Fruit fly (Drosophila melanogaster) whole organism: ENCODE results near the gene CG10621.

Experiments
- CG8478 ChIP-seq: fragments of >200 bp; optimal IDR thresholded peaks from 2 replicates; lab custom pipeline; 2018; ENCODE audit warnings: inconsistent platforms
- Dll ChIP-seq: fragments of >200 bp; optimal IDR thresholded peaks from 2 replicates; lab custom pipeline; 2017
- EcR ChIP-seq, 2 experiments: fragments of >200 bp; optimal IDR thresholded peaks; 2 replicates each; lab custom pipeline; 2017; ENCODE audit warnings: missing biosample characterization in 2 of 2, missing genetic modification characterization in 2 of 2, missing genetic modification reagents in 2 of 2
- pan ChIP-seq: fragments of >200 bp; optimal IDR thresholded peaks from 2 replicates; lab custom pipeline; 2017
- psq ChIP-seq: fragments of >200 bp; optimal IDR thresholded peaks from 2 replicates; lab custom pipeline; 2017
- usp ChIP-seq: fragments of >200 bp; optimal IDR thresholded peaks from 2 replicates; lab custom pipeline; 2017; ENCODE audit warnings: missing biosample characterization, missing genetic modification characterization, mixed read lengths

CG10621 gene

DNA sequence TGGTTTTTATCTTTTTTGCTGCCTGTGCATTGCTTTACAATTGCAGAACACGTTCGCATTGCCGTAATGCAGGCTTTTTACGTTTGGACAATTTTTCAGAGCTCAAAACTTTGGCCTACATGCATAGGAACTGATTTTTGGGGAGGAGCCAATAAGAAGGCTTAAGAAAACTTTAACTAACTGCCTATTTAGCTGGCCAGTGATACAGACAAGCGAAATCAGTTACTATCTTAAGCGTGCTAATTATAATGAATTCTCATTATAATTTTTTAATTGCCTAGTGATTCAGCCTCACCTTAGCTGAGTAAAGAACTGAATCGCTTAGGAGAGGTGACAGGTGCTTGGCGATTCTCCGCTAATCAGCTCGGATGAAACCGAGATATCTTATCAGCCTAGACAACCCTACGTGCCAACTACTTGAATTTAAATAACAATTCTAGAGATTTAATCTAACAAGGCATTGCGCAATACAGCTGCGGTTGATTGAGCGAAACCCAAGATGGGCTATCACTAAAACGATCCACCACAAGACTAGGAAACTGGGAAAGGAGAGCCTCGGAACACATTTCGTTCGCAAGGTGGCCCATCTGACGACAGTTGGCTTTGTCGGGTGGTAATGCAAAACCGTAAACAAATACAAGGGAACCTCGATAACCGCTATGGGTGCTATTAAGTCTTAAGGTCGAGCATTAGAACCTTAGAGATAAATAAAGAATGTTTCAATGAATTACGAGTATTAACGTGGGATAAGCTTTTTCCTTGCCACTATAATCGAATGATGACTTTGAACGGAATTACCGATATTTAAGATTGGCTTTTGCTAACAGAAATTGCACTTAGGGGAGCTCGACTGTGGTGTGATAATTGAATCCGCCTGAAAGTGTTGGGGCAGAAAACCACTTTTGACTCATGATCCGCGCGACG lies 31.2 kb upstream of the CG10621 start:
- TF ChIP-seq CG8478 (lab: Kevin White, UChicago) (no peak), EcR (GFP tag; optimal IDR thresholded peaks at IDR 0.05; lab: Kevin White, UChicago) (no peak), psq (no peak), usp (GFP tag; lab: Kevin White, UChicago) (no peak), Dll (lab: Kevin White, UChicago) (no peak), pan (lab: Kevin White, UChicago) (no peak)

DNA sequence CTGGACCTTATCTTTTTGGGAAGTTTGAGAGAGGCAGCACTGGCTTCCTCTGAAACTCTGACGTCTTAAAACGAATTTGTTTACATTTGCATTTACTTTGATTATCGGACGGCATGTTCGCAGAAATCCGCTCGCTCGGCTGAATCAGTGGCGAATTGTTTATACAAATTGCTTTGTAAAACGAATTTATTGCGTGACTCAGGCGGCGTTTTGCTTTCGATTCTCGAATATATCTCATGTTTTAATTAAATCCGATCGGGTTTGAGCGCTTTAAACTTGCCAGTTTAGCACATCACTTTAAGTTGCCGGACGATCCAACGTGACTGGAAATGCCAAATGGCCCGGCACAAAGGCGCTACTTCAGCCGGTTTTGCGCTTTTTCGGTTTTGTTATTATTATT lies 29.9 kb upstream of the CG10621 start:
- no peak for TF ChIP-seq psq
- no peak for TF ChIP-seq Dll (lab: Kevin White, UChicago)
- TF ChIP-seq EcR (GFP tag; optimal IDR thresholded peaks at IDR 0.05; lab: Kevin White, UChicago), result no peak
- TF ChIP-seq usp (GFP tag; lab: Kevin White, UChicago), result no peak
- TF ChIP-seq CG8478 (lab: Kevin White, UChicago), result no peak
- TF ChIP-seq pan (lab: Kevin White, UChicago), result no peak

DNA sequence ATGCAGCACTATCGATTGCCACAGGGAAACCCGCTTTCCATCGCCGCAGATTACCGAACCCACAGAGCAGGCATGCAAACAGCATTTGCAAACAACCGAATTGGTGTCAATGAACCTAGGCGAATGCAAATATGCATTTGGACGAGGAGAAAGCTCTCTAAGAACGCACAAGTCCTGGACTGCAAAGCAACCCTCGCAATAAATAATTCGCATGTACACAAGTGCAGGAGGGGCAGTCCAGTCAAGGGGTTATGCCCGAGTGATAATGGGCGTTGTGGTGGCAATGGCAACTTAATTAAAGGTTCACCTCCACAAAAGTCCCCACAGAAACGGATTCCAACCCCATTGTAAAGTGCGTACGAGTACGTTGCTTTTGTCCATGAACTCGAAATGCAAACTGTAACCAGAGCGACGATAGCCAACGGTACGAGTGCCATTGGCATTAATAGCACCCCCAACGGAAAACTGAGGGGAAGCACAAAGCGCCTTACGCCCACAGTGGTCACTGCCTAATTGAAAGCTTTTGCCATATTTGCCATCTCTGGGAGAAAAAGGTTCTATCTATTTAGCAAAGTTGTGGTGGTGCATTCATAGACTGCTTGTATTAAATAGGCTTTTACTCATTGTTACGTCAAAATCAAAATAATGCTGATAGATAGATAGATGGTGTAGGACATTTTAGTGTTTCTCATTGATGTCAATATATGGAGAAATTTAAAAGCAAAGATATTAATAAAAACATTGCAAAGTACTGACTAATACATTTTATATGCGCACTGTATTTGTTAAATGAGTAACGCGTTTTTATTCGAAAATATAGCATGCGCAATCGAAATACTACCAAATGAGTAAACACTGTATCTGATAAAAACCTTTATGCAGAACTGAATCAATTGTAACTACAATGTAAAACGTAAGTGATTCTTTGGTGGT lies 28.9 kb upstream of the CG10621 start:
- TF ChIP-seq CG8478 (lab: Kevin White, UChicago), result no peak
- no peak for TF ChIP-seq usp (GFP tag; lab: Kevin White, UChicago)
- TF ChIP-seq pan (lab: Kevin White, UChicago), result no peak
- no peak for TF ChIP-seq EcR (GFP tag; optimal IDR thresholded peaks at IDR 0.05; lab: Kevin White, UChicago)
- no peak for TF ChIP-seq psq
- TF ChIP-seq Dll (lab: Kevin White, UChicago), result no peak

DNA sequence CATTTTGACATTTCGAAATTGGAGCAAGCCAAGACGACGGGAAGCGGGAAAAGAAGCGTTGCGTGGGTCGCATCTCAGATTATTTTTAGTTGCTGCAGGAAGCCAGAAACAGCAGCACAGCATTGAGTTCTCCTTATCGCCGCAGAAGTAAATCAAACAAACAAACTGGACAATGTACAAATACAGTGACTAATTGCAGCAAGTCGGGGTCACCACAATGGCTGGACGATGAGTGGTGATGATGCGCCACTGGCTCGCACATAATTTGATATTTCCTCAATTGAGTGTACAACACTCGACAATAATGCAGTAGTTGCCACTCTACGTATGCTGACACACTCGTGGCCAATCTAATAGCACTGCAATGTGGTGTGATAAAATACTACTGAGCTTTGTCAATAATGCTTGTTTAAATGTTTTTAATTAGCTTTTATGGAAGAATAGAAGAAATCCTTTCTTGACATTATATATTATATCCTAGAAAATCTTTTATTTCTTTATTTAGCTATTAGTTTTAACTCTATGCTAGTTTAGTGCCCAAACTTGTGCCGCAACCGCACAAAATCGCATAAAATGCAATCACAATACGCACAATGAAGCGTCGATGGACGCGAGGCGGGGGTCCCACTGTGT lies 27.8 kb upstream of the CG10621 start:
- no peak for TF ChIP-seq CG8478 (lab: Kevin White, UChicago)
- TF ChIP-seq psq, result no peak
- TF ChIP-seq usp (GFP tag; lab: Kevin White, UChicago), result no peak
- TF ChIP-seq pan (lab: Kevin White, UChicago), result no peak
- no peak for TF ChIP-seq EcR (GFP tag; optimal IDR thresholded peaks at IDR 0.05; lab: Kevin White, UChicago)
- TF ChIP-seq Dll (lab: Kevin White, UChicago), result no peak

DNA sequence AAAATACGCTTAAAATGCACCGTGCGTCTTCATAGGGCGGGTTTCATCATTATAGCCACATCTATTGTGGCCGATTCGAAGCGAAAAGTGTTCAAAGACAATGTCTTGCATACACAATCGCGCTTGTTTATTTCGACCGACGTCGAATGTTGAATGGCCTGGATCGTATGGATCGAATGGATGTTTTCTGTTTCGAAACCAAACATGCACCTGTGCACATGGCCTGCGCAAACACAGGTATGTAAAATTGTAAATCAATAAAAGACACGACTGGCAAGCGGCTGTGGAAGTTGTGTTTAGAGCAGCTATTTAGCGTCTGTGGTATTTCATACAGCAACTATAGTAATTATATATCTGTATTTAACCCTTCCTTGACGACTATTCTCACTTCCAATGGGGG lies 27.3 kb upstream of the CG10621 start:
- TF ChIP-seq CG8478 (lab: Kevin White, UChicago) (no peak), Dll (lab: Kevin White, UChicago) (no peak), EcR (GFP tag; optimal IDR thresholded peaks at IDR 0.05; lab: Kevin White, UChicago) (no peak), pan (lab: Kevin White, UChicago) (no peak), psq (no peak), usp (GFP tag; lab: Kevin White, UChicago) (no peak)

DNA sequence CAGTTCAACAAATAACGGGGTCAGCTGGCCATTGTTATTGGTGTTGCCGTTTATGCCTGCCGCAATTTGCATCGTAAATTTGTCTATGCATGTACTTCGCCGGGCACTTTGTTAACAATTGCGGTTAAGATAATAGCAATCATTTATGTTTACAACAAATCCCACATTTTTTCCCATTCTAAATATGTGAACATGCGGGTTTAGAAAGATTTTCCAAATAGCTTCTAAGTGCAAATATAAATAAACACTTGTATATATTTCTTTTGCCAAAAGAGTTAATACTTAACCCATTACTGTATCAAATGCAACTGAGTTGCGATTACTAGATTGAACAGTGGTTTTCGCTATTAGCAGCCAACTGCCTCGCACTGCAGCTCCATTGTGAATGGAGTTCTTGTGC lies 26.8 kb upstream of the CG10621 start:
- TF ChIP-seq pan (lab: Kevin White, UChicago) (no peak), EcR (GFP tag; optimal IDR thresholded peaks at IDR 0.05; lab: Kevin White, UChicago) (no peak), psq (no peak), CG8478 (lab: Kevin White, UChicago) (no peak), Dll (lab: Kevin White, UChicago) (no peak), usp (GFP tag; lab: Kevin White, UChicago) (no peak)

DNA sequence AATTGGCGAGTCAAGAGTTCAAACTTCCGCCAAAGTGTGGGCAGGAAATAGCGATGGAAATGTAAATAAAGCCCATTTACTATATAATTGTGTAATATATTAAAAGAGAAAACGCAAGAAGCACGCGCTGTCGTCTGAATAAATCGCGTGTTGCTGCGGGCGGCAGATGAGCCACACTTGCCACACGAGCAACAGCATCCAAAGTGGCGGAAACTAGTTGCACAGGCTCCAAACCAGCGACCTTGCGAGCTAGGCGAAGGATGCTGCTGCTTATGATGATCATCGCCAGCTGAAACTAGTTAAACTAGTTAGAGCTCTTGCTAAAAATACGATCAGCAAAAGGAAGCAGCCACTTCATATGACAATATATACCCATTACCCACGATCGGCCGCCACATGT lies 25.2 kb upstream of the CG10621 start:
- TF ChIP-seq EcR (GFP tag; optimal IDR thresholded peaks at IDR 0.05; lab: Kevin White, UChicago) (no peak), CG8478 (lab: Kevin White, UChicago) (no peak), pan (lab: Kevin White, UChicago) (no peak)

DNA sequence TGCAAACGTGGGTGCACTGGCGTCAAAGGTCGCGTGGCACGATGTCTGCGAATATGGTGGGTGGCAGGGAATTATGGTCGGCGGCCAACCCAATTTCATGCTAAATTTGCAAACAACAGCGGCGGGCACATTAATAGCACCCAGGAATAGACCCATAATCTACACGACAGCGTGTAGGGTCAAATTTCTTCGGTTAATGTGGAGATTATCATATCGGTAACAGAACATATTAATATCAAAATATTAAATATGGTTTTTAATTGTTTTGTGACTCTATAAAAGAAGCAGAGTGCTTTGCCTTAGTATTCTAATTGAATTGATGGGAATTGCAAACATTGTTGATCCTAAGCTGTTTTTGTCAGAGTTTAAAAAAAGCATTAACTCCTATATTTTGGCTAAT lies 24.7 kb upstream of the CG10621 start:
- TF ChIP-seq Dll (lab: Kevin White, UChicago) (no peak), psq (no peak), pan (lab: Kevin White, UChicago) (no peak), usp (GFP tag; lab: Kevin White, UChicago) (no peak), EcR (GFP tag; optimal IDR thresholded peaks at IDR 0.05; lab: Kevin White, UChicago) (no peak), CG8478 (lab: Kevin White, UChicago) (no peak)

DNA sequence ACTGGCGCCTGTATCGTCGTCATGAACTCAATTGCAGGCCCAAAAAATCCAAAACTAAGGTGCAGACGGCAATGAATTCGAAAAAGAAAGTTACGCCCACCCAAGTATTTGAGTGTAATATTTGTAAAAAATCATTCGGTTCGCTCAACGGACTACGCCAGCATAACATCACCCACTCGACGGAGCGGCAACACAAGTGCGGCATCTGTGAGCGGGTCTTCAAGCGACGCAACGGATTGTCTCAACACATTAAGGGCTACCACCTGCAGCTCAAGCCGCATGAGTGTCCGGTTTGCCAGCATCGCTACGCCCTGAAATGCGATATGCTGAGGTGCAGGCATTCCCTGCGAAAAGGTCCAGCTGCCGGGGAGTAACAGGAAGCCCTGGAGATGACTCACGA lies 22.5 kb upstream of the CG10621 start:
- TF ChIP-seq psq (no peak), usp (GFP tag; lab: Kevin White, UChicago) (no peak), Dll (lab: Kevin White, UChicago) (no peak), pan (lab: Kevin White, UChicago) (no peak), CG8478 (lab: Kevin White, UChicago) (no peak), EcR (GFP tag; optimal IDR thresholded peaks at IDR 0.05; lab: Kevin White, UChicago) (no peak)

DNA sequence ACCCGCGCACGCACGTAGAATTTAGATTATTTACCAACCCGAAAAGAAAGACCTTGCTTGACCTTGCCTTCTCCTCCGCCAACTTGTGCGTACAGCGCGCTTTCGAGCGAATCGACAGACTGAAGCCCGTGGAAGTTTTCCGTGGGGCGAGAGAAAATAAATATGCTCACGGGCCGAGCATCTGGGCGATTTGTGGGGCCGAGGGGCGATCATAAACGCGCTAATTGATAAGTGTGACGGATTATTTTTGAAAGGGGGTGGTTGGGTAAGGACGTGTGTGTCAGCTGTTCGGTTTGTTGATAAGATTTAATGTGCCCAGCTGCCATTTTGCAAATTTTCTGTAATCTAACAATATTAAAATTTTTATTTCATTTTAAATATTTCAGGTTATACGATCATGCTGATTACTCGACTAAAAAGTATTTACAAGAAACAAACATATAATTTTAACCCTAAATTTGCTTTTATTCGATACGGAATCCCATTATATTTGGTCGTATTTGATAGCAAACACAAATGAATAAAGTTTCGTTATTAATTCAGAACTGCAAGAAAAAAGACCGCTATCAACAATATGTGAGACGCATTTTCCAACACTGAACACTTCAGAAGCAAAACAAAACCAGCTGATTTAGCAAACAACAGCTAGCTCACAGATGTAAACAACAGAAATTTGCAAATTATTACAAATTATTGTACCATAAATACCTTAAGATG lies 20.0 kb upstream of the CG10621 start, which contains the start of the genes L2HGDH and CG10431:
Gene L2HGDH (minus strand): TSS at position 386 of the 717 bp plus-strand sequence.
Gene CG10431 (plus strand): TSS at position 648 of the 717 bp plus-strand sequence.
- no peak for TF ChIP-seq pan (lab: Kevin White, UChicago)
- no peak for TF ChIP-seq usp (GFP tag; lab: Kevin White, UChicago)
- TF ChIP-seq Dll (lab: Kevin White, UChicago), result no peak
- no peak for TF ChIP-seq CG8478 (lab: Kevin White, UChicago)
- TF ChIP-seq EcR (GFP tag; optimal IDR thresholded peaks at IDR 0.05; lab: Kevin White, UChicago), result no peak
- TF ChIP-seq psq, result no peak
